Fruit fly (Drosophila melanogaster): Measurements from ENCODE around the gene CG31922.

The CG31922 gene

DNA sequence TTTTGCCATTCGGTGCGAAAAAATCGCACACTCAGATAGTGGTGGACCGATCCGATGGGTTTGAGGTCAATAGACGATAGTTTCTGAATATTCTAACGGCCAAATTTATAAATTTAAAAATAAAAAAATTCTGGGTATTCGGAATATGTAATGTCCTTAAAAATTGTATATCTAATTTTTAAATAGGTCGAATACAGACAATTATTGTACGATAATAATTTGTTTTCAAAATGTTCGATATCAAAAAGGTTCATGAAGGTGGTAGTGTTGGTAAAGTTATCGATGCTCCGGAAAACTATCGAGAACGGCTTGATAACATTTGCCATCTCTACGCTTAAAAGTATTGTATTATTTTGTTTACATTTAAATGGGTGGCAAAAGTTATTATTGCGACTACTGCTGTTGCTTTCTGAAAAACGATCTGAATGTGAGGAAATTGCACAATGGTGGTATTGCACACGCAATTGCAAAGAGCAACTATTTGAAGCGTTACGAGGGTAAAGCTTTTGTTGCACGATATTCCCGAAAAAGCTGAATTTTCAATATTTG lies at the start of gene CG31922, which contains the start of gene Plap:
TSS of gene CG31922 (plus strand) at position 315 of the 549 bp plus-strand sequence.
TSS of gene Plap (minus strand) at position 499 of the 549 bp plus-strand sequence.
- TF ChIP-seq noc (tag; optimal IDR thresholded peaks at IDR 0.05): peak; percentile 72

DNA sequence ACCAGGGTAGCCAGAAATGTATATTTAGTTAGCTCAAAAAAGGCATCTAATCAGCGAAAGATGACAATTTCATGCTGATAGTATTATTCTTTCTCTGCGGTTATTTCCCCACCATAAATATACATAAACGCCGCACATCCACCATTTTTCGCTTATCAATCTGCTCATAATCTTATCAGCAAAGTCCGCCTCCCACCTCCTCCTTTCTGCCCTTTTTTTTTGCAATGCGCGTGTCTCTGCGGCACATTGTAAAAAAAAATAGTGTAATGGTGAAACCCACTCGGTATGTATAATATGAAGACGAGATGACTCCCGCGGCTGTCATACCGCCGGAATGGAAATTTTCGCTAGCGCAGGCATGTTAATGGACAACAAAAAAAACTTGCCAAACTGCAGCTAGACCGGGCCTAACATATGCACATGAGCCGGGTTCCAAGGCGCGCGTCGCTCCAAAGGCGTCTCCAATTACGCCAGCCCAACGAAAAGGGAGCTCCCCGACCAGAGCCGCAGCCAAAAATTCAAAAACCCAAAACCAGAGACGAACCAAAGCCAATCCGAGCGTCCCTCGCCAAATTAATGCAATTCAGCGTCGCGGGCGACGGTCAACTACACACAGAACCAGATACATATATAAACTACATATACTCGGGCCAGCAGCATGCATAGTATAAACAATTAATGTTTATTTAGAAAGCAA lies 49.6 kb upstream of the CG31922 start:
- TF ChIP-seq noc (tag; optimal IDR thresholded peaks at IDR 0.05): no peak

DNA sequence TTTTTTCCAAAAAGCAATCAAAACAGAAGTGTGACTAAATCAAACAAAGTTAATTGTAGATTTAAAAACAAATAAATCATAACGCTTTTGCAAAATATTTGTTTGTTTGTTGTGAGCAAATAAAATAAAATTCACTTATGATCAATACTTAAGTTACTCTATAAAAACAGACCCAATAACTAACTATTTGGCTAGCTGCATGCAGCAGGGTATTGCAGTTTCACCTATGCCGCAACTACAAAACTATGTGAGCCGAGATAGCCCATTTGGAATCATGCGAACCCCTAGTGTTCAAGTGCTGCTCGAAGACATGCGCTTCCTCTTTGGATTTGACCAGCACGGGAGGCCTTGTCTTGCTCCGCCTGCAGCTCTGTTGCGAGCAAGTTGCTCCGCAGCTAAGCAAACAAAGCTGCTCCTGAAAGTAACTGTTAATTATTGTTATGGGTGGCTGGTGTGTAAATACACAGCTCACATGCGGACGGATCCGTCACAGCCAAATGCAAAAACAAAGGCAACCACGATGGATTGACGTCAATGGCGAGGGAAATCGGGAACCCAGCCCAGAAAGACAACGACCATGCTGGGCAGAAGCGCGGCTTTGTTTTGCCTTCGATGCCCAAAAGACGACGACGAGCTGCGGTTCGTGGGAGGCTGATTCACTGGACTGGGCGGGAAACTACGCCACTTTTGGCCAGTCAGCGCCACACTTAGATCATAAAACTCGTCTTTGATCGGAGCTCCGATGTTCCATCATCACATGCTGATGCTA lies 47.9 kb upstream of the CG31922 start:
- no peak for TF ChIP-seq noc (tag; optimal IDR thresholded peaks at IDR 0.05)

DNA sequence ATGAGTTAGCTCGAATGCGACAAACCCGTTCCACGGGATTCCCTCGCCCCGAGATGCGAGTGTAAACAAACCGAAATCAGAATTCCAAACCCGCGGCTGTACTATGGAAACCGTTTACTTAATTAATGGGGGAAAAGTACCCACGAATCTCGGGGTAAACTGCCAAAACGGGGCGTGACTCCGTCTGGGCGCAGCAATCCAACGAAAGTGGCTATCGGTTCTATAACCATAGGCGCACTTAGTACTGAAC lies 47.3 kb upstream of the CG31922 start:
- TF ChIP-seq noc (tag; optimal IDR thresholded peaks at IDR 0.05): no peak

DNA sequence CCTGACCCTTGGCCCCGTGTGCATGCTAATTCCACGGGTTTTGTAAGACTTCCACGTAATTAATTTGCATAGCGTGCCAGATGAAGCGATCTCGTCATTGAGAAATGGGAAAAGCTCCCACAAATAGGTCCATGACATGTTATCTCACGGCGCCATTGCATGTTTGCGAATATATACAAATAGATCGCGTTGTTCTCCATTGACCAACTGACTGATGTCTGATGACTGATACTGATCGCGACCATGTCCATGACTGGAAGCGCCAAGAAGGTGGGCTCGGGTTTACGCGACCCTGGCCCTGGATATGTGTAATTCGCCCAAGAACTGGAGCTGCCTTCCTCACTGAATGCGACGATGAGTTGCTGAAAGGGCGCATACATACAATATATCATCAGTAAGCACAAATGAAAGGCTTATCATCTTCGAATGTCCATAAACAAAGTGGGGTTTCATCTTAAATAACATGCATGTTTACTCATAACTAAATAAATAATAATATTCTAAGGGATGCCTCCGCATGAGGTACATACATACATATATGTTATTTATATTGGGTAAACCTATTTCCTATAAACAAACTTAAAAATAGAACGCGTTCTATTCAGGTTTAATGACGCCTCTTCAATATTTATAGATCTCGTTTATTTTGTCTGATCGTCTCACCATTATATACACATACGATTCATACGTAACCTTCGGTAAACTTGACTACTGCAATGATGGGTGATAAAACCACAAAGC lies 46.7 kb upstream of the CG31922 start:
- no peak for TF ChIP-seq noc (tag; optimal IDR thresholded peaks at IDR 0.05)

DNA sequence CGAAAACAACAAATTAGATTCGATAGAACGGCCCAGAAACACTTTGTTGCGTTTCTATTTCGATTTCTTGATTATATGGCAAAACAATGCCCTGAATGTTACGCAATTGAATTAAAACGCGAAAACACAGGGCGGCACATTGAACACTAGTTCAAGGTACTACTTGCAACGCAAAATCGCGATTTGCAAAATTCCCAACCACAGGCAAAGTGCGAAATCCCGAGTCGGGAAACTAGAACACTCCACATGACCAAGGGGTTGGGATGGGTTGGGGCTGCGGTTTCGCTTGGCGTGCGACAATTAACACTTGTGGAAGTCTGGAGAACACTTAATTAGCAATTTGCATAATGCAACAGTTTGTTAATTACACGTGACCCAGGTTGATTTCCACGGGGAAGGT lies 45.7 kb upstream of the CG31922 start:
- TF ChIP-seq noc (tag; optimal IDR thresholded peaks at IDR 0.05): no peak

DNA sequence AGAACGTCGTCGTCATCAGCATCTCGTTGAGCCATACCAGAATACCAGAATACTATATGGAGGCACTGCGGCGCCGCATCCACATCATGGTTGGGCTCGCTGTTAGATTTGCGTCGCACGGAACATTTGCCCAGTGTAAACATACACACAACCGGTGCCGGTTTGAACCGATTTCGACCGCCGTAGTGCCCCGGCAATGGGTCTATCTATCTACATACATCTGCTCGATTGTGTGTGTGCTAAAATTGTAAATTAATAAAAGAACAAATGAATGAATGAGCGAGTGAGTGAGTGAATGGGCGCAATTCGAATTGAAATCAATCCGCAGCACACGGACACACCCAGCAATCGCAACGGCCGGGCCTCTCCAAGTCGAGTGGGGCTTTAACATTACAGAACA lies 44.5 kb upstream of the CG31922 start:
- no peak for TF ChIP-seq noc (tag; optimal IDR thresholded peaks at IDR 0.05)

DNA sequence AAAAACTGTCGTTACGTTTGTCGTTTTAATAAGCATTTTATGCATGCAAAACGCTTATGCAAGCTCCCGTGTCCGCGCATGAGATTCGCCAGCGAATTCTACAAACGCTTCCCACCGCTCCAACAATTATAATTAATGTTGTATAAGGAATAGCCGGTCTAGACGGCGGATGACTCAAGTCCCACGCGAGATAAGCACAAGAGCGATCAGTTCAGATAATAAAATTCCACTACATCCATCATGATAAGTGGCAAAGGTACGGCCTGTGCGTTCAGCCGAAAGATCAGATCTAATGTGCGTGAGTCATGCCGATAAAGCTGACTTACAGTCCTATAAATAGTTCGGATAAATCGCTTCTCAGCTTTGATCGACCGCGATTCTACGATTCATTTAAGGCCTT lies 43.5 kb upstream of the CG31922 start:
- no peak for TF ChIP-seq noc (tag; optimal IDR thresholded peaks at IDR 0.05)

DNA sequence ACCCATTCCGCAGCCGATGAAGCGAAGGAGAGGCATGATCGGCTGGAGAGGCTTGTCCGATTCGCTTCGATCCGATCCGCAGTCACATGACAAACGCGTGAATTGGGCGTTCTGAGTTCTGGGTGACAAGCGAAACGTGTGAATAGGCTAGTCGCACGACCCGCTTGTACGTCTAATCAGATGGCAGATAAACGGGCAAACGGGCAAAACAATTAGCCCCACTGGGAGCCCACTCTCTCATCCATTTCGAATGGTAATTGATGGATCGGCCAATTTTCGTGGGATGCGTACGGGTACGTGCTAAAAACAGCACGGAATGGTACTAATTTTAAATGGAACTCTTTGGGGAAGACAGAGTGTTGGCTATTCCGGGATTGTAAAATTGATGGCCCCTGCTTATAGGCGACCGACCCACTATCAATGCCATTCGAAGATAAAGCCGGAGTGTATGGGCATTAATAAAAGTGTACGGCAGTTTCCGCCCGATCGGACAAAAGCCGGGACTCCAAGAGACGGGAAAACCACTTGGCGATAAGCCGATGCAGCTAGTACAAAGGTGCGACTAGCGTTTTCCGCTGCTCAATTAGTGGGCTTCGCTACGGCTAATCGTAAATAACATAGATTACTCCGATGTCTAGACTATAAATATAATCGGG lies 42.4 kb upstream of the CG31922 start:
- peak; percentile 58 for TF ChIP-seq noc (tag; optimal IDR thresholded peaks at IDR 0.05)

DNA sequence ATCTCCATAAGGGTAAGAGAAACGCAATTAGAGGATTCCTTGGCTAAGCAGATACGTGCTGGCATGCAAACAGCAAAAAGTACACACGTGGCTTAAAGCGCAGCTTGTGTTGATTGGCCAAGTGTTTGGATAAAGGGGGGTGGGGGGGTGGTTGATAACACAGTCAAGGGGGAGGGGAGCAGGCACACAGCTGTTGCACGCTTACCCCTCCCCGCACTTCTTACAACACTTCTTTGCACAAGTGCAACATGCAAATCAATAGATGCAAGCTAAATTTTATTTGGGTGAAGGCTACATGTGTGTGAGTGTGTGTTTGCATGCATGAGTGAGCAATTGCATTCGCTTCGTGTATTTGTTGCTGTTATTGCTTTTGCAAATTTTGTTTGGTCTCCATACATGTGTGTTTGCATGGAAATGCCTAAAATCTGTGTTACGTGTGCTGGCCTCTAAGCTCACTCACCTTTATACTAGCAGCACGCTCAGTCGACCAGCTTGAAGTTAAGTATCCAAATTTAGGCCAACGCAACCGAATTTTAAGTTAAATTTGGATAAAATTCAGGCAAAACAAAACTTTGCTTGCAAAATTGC lies 41.5 kb upstream of the CG31922 start:
- no peak for TF ChIP-seq noc (tag; optimal IDR thresholded peaks at IDR 0.05)

DNA sequence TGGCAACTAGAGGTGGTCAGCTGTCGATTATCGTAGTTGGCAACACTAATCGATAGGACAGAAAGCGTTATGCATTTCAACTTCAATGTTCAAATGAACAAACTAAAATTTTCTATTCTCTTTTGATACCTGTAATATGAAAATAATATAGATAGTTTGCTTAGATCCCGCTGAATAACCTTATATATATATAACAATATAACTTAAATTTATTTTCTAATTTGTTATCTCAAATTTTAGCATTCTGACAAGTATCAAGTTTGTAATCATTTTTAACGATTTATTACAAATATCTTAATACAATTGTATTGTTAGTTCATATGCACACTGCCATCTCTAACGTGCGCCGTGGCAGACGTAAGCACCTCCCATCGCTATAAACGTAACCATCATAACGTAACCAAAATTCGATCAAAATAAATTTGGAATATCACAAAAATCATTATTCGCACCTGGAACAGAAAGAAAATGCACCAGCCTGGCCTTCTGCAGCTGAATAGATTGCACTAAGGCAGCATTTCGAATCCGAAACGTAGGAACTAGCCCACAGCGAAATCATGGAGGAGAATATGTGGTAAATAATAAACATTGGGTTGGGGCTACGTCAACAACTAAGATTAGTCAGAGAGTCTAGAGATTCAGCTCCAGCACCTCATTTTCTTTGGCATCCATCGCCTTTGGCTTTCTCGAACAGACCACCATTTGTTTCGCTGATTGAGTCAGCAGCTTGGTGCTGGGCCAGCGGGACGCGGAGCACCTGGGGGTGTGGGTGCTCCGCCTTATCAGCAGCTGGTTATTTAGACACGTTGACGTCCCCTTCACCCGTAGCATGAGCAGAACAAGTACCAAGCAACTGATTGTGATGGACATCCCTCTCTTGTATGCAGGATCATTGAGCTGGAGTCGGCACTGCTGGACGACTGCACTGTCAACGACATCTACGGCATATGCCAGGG lies 40.8 kb upstream of the CG31922 start, which contains the start of the genes Pino and TBC1D23:
TSS of gene Pino (minus strand) at position 22 of the 956 bp plus-strand sequence.
TSS of gene TBC1D23 (plus strand) at position 385 of the 956 bp plus-strand sequence.
- peak; percentile 63 for TF ChIP-seq noc (tag; optimal IDR thresholded peaks at IDR 0.05)

DNA sequence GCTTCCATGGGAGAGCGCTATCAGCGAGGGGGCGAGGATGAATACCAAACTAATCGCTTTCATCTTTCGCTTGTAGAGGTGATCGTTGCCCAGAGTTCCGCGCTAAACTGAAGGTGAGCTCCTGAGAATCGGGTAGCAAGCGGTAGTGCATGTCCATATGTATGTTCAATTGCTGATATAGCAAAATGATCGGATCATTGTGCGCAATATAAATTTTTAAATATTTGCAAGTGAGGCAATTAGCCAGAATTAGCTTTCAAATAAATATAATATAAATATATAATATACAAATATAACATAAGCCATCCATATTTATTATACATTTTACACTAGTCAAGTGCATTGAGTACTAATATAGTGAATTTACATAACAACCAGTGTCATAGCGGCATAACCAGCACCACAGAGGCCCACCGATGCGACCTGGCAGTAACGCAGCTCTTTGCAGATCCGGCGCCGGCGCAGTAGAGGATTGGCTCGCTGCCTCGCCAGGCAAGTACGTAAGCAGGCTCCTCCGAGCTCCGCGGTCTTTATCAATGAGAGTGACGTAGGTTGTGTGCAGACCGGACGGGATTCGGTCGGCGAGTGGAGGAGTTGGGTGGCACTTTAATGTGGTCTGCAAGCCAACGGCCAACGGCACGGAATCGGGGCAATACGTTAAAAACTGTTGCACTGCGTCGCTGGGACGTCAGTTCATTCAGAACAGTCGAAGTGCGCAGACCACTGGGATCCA lies 35.8 kb upstream of the CG31922 start, which contains the start of the genes Iris and CG4577:
TSS of gene Iris (minus strand) at position 88 of the 733 bp plus-strand sequence.
TSS of gene CG4577 (plus strand) at position 683 of the 733 bp plus-strand sequence.
- TF ChIP-seq noc (tag; optimal IDR thresholded peaks at IDR 0.05): no peak

DNA sequence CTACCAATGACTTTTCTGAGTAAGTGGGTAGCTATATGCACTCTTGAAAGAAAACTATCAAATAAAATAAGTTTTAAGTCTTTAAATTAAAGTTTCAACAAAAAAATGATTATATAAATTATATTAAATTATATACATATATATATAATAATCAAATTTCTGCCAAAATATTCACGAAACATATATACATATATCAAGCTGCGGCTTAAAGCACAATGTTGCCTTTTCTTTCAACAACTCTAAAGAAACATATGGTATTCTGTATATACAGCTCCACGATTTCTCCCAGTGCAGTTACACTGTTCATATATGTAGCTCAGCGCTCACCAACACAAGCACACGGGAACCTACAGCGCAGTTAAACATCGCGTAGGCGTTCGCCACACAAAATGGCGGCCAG lies 34.5 kb upstream of the CG31922 start:
- no peak for TF ChIP-seq noc (tag; optimal IDR thresholded peaks at IDR 0.05)
